Fruit fly (Drosophila melanogaster): ENCODE results near the gene Nrx-1.

Gene Nrx-1

DNA sequence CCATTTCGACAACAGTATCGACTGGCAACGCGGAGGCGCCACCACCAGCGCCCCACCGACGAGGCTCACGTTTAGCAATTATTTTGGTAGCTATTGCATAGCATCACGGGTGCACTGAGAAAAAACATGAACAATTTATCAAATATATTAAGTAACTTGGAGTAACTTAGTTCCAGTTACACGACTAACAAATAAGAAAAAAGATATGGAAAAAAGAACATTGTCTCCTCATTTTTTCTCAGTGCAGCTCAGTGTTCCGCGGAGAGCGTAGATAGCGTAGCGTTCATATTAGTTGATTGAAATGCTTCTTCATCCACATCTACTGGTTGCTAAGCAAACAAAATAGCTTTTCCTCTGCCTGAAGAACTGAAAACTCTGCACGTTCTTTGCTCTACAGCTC is 47.1 kb downstream of the Nrx-1 start (continued):
- TF ChIP-seq Rfx (GFP tag; IDR thresholded peaks at IDR 0.05) (peak; percentile 54), sens (GFP tag) (peak; percentile 75)

DNA sequence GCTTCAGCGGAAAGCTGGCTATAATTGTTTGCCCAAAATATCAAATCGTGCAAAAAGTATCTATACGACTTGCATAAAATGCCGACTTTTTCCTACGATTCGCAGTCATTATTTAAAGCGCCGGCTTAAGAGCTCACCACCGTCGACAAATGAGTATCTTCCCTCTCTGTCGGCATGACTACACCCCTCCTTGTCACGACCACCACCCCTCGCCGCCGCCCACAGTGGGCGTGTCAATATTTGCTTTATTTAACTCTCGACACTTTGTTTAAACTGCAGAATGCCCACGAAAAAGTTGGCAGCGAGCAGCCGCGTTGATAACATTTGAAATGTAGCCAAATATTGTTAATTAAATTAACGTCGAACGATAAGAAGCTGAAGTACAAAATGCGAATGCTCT is 50.0 kb downstream of the Nrx-1 start:
- TF ChIP-seq gcm (GFP tag; optimal IDR thresholded peaks at IDR 0.05) = no peak
- TF ChIP-seq CG8765 (GFP tag; IDR thresholded peaks at IDR 0.05) = no peak
- TF ChIP-seq amos (GFP tag; IDR thresholded peaks at IDR 0.05; ENCODE audit: partially characterized antibody) = no peak
- no peak for TF ChIP-seq CG4328 (GFP tag; optimal IDR thresholded peaks at IDR 0.05)
- TF ChIP-seq CG15514 (GFP tag; optimal IDR thresholded peaks at IDR 0.05) = peak; percentile 27
- TF ChIP-seq CG12769 (tag; optimal IDR thresholded peaks at IDR 0.05) = no peak
- TF ChIP-seq Rx (GFP tag; IDR thresholded peaks at IDR 0.05) = 0 out of 2 replicates have a peak, but pooled peaks have one; percentile 22
- no peak for TF ChIP-seq CG34376 (GFP tag; optimal IDR thresholded peaks at IDR 0.05)
- no peak for TF ChIP-seq HmgD (GFP tag; optimal IDR thresholded peaks at IDR 0.05)
- TF ChIP-seq croc (GFP tag; conservative IDR thresholded peaks at IDR 0.05) = no peak
- TF ChIP-seq sna (GFP tag; IDR thresholded peaks at IDR 0.05; ENCODE audit: partially characterized antibody) = no peak
- TF ChIP-seq schlank (tag; optimal IDR thresholded peaks at IDR 0.05) = peak; percentile 57
- peak; percentile 78 for TF ChIP-seq Med (GFP tag)
- TF ChIP-seq Hmr (GFP tag; optimal IDR thresholded peaks at IDR 0.05) = peak; percentile 19
- TF ChIP-seq CG11504 (tag; optimal IDR thresholded peaks at IDR 0.05) = no peak
- TF ChIP-seq CG17328 (GFP tag; IDR thresholded peaks at IDR 0.05) = no peak
- peak; percentile 22 for TF ChIP-seq B-H2 (GFP tag; optimal IDR thresholded peaks at IDR 0.05)
- TF ChIP-seq Rfx (GFP tag; IDR thresholded peaks at IDR 0.05) = peak; percentile 28; the same call in 1 of the 2 replicates
- TF ChIP-seq Meics (GFP tag; optimal IDR thresholded peaks at IDR 0.05) = peak; percentile 8
- TF ChIP-seq lab (GFP tag; optimal IDR thresholded peaks at IDR 0.05) = peak; percentile 80
- no peak for TF ChIP-seq dati (GFP tag; IDR thresholded peaks at IDR 0.05)
- TF ChIP-seq CG6254 (GFP tag; optimal IDR thresholded peaks at IDR 0.05) = no peak
- peak; percentile 41 for TF ChIP-seq mirr (GFP tag; optimal IDR thresholded peaks at IDR 0.05)
- no peak for TF ChIP-seq CG8290 (GFP tag; optimal IDR thresholded peaks at IDR 0.05)
- peak in 1 of 2 experiments; percentile 62 for TF ChIP-seq CG8290 (tag; optimal IDR thresholded peaks at IDR 0.05)
- TF ChIP-seq NC2α (GFP tag; optimal IDR thresholded peaks at IDR 0.05) = no peak
- TF ChIP-seq CG6765 (GFP tag; optimal IDR thresholded peaks at IDR 0.05) = peak; percentile 46
- TF ChIP-seq CG2120 (GFP tag; optimal IDR thresholded peaks at IDR 0.05) = peak; percentile 12
- peak; percentile 17 for TF ChIP-seq CG12071 (GFP tag; optimal IDR thresholded peaks at IDR 0.05)
- no peak for TF ChIP-seq CG1602 (GFP tag; optimal IDR thresholded peaks at IDR 0.05)
- peak; percentile 39 for TF ChIP-seq Fer1 (GFP tag; optimal IDR thresholded peaks at IDR 0.05)
- peak; percentile 0 for TF ChIP-seq CG1832 (GFP tag; optimal IDR thresholded peaks at IDR 0.05)
- peak; percentile 8 for TF ChIP-seq CG3281 (GFP tag; optimal IDR thresholded peaks at IDR 0.05)
- TF ChIP-seq dm (GFP tag; optimal IDR thresholded peaks at IDR 0.05) = no peak
- no peak for TF ChIP-seq peb (GFP tag; IDR thresholded peaks at IDR 0.05)
- 0 out of 2 replicates have a peak, but pooled peaks have one; percentile 17 for TF ChIP-seq Adf1 (GFP tag; IDR thresholded peaks at IDR 0.05)
- peak; percentile 31 for TF ChIP-seq sug (tag; optimal IDR thresholded peaks at IDR 0.05)
- peak; percentile 64 for TF ChIP-seq CG18599 (GFP tag; optimal IDR thresholded peaks at IDR 0.05)
- no peak for TF ChIP-seq salm (tag; optimal IDR thresholded peaks at IDR 0.05)
- TF ChIP-seq MTF-1 (GFP tag; optimal IDR thresholded peaks at IDR 0.05; ENCODE audit: borderline replicate concordance) = no peak
- TF ChIP-seq ash1 (GFP tag; optimal IDR thresholded peaks at IDR 0.05) = peak; percentile 37
- TF ChIP-seq BtbVII (GFP tag; optimal IDR thresholded peaks at IDR 0.05) = peak; percentile 16

All from whole organism, embryonic.